Worm (Caenorhabditis elegans) whole organism, L4 larva: ENCODE results near the gene srz-63.

Experiments
- T20F7.1 ChIP-seq: fragments of 200-800 bp; sonication (Bioruptor generic); optimal IDR thresholded peaks from 2 replicates; lab custom pipeline; 2018; ENCODE audit warnings: mild to moderate bottlenecking, missing genetic modification characterization, missing compliant biosample characterization
- T26A8.4 ChIP-seq: fragments of 200-800 bp; sonication (Bioruptor generic); IDR thresholded peaks from 2 replicates; pipeline ENCODE4 v1.3.6; 2022; ENCODE audit warnings: missing genetic modification characterization, missing compliant biosample characterization
- Y48G9A.11 ChIP-seq: fragments of 200-800 bp; sonication (Bioruptor generic); IDR thresholded peaks from 2 replicates; pipeline ENCODE4 v1.3.6; 2022; ENCODE audit warnings: missing genetic modification reagents, missing genetic modification characterization, missing compliant biosample characterization
- Y5F2A.4 ChIP-seq: fragments of 200-800 bp; sonication (Bioruptor generic); optimal IDR thresholded peaks from 2 replicates; lab custom pipeline; 2018; ENCODE audit warnings: mild to moderate bottlenecking, missing genetic modification characterization, missing compliant biosample characterization
- aha-1 ChIP-seq: fragments of 150-350 bp; peaks from one replicate; lab custom pipeline; 2014; ENCODE audit warnings: missing biosample characterization, missing genetic modification characterization
- aly-2 ChIP-seq: sonication (generic microtip); optimal IDR thresholded peaks from 2 replicates; lab custom pipeline; 2018; ENCODE audit warnings: missing biosample characterization, missing genetic modification characterization
- ceh-20 ChIP-seq: fragments of 200-800 bp; sonication (Bioruptor generic); IDR thresholded peaks from 2 replicates; pipeline ENCODE4 v1.3.6; 2022; ENCODE audit warnings: missing genetic modification reagents, missing genetic modification characterization, missing compliant biosample characterization
- ceh-28 ChIP-seq: fragments of 150-350 bp; optimal IDR thresholded peaks from 2 replicates; lab custom pipeline; 2014; ENCODE audit warnings: missing biosample characterization, missing genetic modification reagents, missing genetic modification characterization
- ces-1 ChIP-seq: fragments of 150-350 bp; sonication (generic microtip); optimal IDR thresholded peaks from 4 replicates; lab custom pipeline; 2014; ENCODE audit warnings: missing biosample characterization, missing genetic modification reagents, missing genetic modification characterization
- ctbp-1 ChIP-seq: fragments of 200-800 bp; sonication (Bioruptor generic); IDR thresholded peaks from 2 replicates; pipeline ENCODE4 v1.3.6; 2022; ENCODE audit warnings: missing genetic modification reagents, missing genetic modification characterization, missing compliant biosample characterization
- daf-16 ChIP-seq, 3 experiments: sonication (generic microtip); optimal IDR thresholded peaks; 2 replicates each; lab custom pipeline; 2016 to 2017; ENCODE audit warnings: missing genetic modification characterization in 3 of 3, missing genetic modification reagents in 3 of 3, mild to moderate bottlenecking in 2 of 3, missing compliant biosample characterization in 2 of 3, missing biosample characterization in 1 of 3, moderate library complexity in 1 of 3
- daf-19 ChIP-seq: fragments of 200-800 bp; sonication (Bioruptor generic); conservative IDR thresholded peaks from 2 replicates; pipeline ENCODE4 v1.3.6; 2022; ENCODE audit warnings: missing genetic modification characterization, missing compliant biosample characterization
- dmd-6 ChIP-seq: fragments of 200-800 bp; sonication (Bioruptor generic); IDR thresholded peaks from 2 replicates; pipeline ENCODE4 v1.3.6; 2022; ENCODE audit warnings: missing genetic modification reagents, missing genetic modification characterization, missing compliant biosample characterization
- dmd-9 ChIP-seq: fragments of 200-800 bp; sonication (Bioruptor generic); IDR thresholded peaks from 2 replicates; pipeline ENCODE4 v1.3.6; 2022; ENCODE audit warnings: missing genetic modification reagents, missing genetic modification characterization, missing compliant biosample characterization
- duxl-1 ChIP-seq: sonication (generic microtip); optimal IDR thresholded peaks from 2 replicates; lab custom pipeline; 2016; ENCODE audit warnings: mild to moderate bottlenecking, missing genetic modification characterization, moderate library complexity, missing compliant biosample characterization; ENCODE audit not compliant: poor library complexity
- dve-1 ChIP-seq: sonication (generic microtip); optimal IDR thresholded peaks from 2 replicates; lab custom pipeline; 2017; ENCODE audit warnings: antibody characterized with exemption, mild to moderate bottlenecking, missing genetic modification characterization, missing compliant biosample characterization; ENCODE audit not compliant: insufficient read depth
- egl-43 ChIP-seq: fragments of 200-800 bp; sonication (Bioruptor generic); IDR thresholded peaks from 2 replicates; pipeline ENCODE4 v1.3.6; 2022; ENCODE audit warnings: missing genetic modification reagents, missing genetic modification characterization, missing compliant biosample characterization
- gei-8 ChIP-seq: fragments of 200-800 bp; sonication (Bioruptor generic); optimal IDR thresholded peaks from 2 replicates; lab custom pipeline; 2018; ENCODE audit warnings: mild to moderate bottlenecking, missing genetic modification characterization, missing compliant biosample characterization
- hif-1 ChIP-seq, 2 experiments: sonication (generic microtip); optimal IDR thresholded peaks; 2 replicates each; lab custom pipeline; 2016 to 2017; ENCODE audit warnings: missing compliant biosample characterization in 2 of 2, missing genetic modification characterization in 2 of 2, missing genetic modification reagents in 2 of 2, missing genotype in 2 of 2, mild to moderate bottlenecking in 1 of 2
- lin-1 ChIP-seq: fragments of 200-800 bp; sonication (Bioruptor generic); IDR thresholded peaks from 2 replicates; pipeline ENCODE4 v1.3.6; 2022; ENCODE audit warnings: missing genetic modification reagents, missing genetic modification characterization, missing compliant biosample characterization
- lin-13 ChIP-seq: fragments of 150-350 bp; optimal IDR thresholded peaks from 2 replicates; lab custom pipeline; 2014; ENCODE audit warnings: missing biosample characterization, missing genetic modification reagents, missing genetic modification characterization
- lin-15B ChIP-seq: fragments of 150-350 bp; sonication (generic microtip); optimal IDR thresholded peaks from 3 replicates; lab custom pipeline; 2014; ENCODE audit warnings: missing biosample characterization, missing genetic modification characterization
- lin-29 ChIP-seq: fragments of 200-800 bp; sonication (Bioruptor generic); IDR thresholded peaks from 2 replicates; pipeline ENCODE4 v1.3.6; 2022; ENCODE audit warnings: missing genetic modification reagents, missing genetic modification characterization, missing compliant biosample characterization
- lin-39 ChIP-seq: fragments of 150-350 bp; optimal IDR thresholded peaks from 2 replicates; lab custom pipeline; 2014; ENCODE audit warnings: missing biosample characterization, missing genetic modification reagents, missing genetic modification characterization
- lir-3 ChIP-seq: sonication (generic microtip); optimal IDR thresholded peaks from 2 replicates; lab custom pipeline; 2016; ENCODE audit warnings: mild to moderate bottlenecking, missing genetic modification characterization, missing compliant biosample characterization
- lsy-2 ChIP-seq, 2 experiments: fragments of 150-350 bp in 1 of 2; sonication (generic microtip) in 1 of 2; optimal IDR thresholded peaks; 2 replicates each; lab custom pipeline; 2014 to 2017; ENCODE audit warnings: missing biosample characterization in 2 of 2, missing genetic modification characterization in 2 of 2
- mdt-29 ChIP-seq: fragments of 200-800 bp; sonication (Bioruptor generic); IDR thresholded peaks from 2 replicates; pipeline ENCODE4 v1.3.6; 2022; ENCODE audit warnings: missing genetic modification reagents, missing genetic modification characterization, missing compliant biosample characterization
- mep-1 ChIP-seq: fragments of 150-350 bp; sonication (generic microtip); optimal IDR thresholded peaks from 3 replicates; lab custom pipeline; 2014; ENCODE audit warnings: missing biosample characterization, missing genetic modification characterization
- mxl-2 ChIP-seq: fragments of 200-800 bp; sonication (Bioruptor generic); conservative IDR thresholded peaks from 2 replicates; pipeline ENCODE4 v1.3.6; 2022; ENCODE audit warnings: missing genetic modification reagents, missing genetic modification characterization, missing compliant biosample characterization
- nhr-102 ChIP-seq: sonication (generic microtip); optimal IDR thresholded peaks from 2 replicates; lab custom pipeline; 2016; ENCODE audit warnings: mild to moderate bottlenecking, missing genetic modification characterization, moderate library complexity, missing compliant biosample characterization
- nhr-111 ChIP-seq: fragments of 200-800 bp; sonication (Bioruptor generic); optimal IDR thresholded peaks from 2 replicates; lab custom pipeline; 2018; ENCODE audit warnings: mild to moderate bottlenecking, missing genetic modification characterization, missing compliant biosample characterization
- nhr-28 ChIP-seq: fragments of 150-350 bp; optimal IDR thresholded peaks from 2 replicates; lab custom pipeline; 2014; ENCODE audit warnings: missing biosample characterization, missing genetic modification characterization
- nhr-41 ChIP-seq: fragments of 200-800 bp; sonication (Bioruptor generic); IDR thresholded peaks from 2 replicates; pipeline ENCODE4 v1.3.6; 2022; ENCODE audit warnings: missing genetic modification reagents, missing genetic modification characterization, missing compliant biosample characterization
- nhr-77 ChIP-seq: fragments of 150-350 bp; optimal IDR thresholded peaks from 2 replicates; lab custom pipeline; 2014; ENCODE audit warnings: missing biosample characterization, missing genetic modification characterization
- set-16 ChIP-seq: fragments of 200-800 bp; sonication (Bioruptor generic); IDR thresholded peaks from 2 replicates; pipeline ENCODE4 v1.3.6; 2022; ENCODE audit warnings: missing genetic modification reagents, missing genetic modification characterization, missing compliant biosample characterization
- snpc-1.2 ChIP-seq: fragments of 200-800 bp; sonication (Bioruptor generic); IDR thresholded peaks from 2 replicates; pipeline ENCODE4 v1.3.6; 2022; ENCODE audit warnings: missing genetic modification reagents, missing genetic modification characterization, missing compliant biosample characterization
- snpc-4 ChIP-seq: fragments of 150-350 bp; optimal IDR thresholded peaks from 2 replicates; lab custom pipeline; 2014; ENCODE audit warnings: missing biosample characterization, missing genetic modification characterization
- spr-3 ChIP-seq: fragments of 200-800 bp; sonication (Bioruptor generic); optimal IDR thresholded peaks from 2 replicates; lab custom pipeline; 2018; ENCODE audit warnings: mild to moderate bottlenecking, missing genetic modification characterization, missing compliant biosample characterization
- unc-130 ChIP-seq: sonication (generic microtip); optimal IDR thresholded peaks from 2 replicates; lab custom pipeline; 2016; ENCODE audit warnings: missing genetic modification reagents, missing genetic modification characterization, missing compliant biosample characterization
- unc-39 ChIP-seq: sonication (generic microtip); optimal IDR thresholded peaks from 2 replicates; lab custom pipeline; 2017; ENCODE audit warnings: missing biosample characterization, missing genetic modification characterization
- unc-62 ChIP-seq, 3 experiments: fragments of 150-350 bp in 1 of 3; sonication (generic microtip); optimal IDR thresholded peaks in 2 of 3; peaks in 1 of 3; 1 replicate in 1 of 3; 2 replicates in 2 of 3; lab custom pipeline; 2014 to 2017; ENCODE audit warnings: missing biosample characterization in 3 of 3, missing genetic modification characterization in 3 of 3, missing genetic modification reagents in 3 of 3, missing genotype in 1 of 3
- vab-7 ChIP-seq: fragments of 200-800 bp; sonication (Bioruptor generic); IDR thresholded peaks from 2 replicates; pipeline ENCODE4 v1.3.6; 2022; ENCODE audit warnings: missing genetic modification reagents, missing genetic modification characterization, missing compliant biosample characterization
- zfp-3 ChIP-seq: fragments of 200-800 bp; sonication (Bioruptor generic); conservative IDR thresholded peaks from 2 replicates; pipeline ENCODE4 v1.3.6; 2022; ENCODE audit warnings: missing genetic modification reagents, missing genetic modification characterization, missing compliant biosample characterization
- zip-11 ChIP-seq: fragments of 200-800 bp; sonication (Bioruptor generic); IDR thresholded peaks from 2 replicates; pipeline ENCODE4 v1.3.6; 2022; ENCODE audit warnings: missing genetic modification characterization, missing compliant biosample characterization
- zip-2 ChIP-seq: fragments of 150-350 bp; optimal IDR thresholded peaks from 2 replicates; lab custom pipeline; 2014; ENCODE audit warnings: missing biosample characterization, missing genetic modification characterization
- ztf-11 ChIP-seq: fragments of 150-350 bp; optimal IDR thresholded peaks from 2 replicates; lab custom pipeline; 2014; ENCODE audit warnings: missing biosample characterization, missing genetic modification characterization

The srz-63 gene

ce11 chrII:1278350-1278749, at the start of gene srz-63:
TSS of gene srz-63 (plus strand) at chrII:1278650.
- TF ChIP-seq aha-1 = peak; percentile 18

ce11 chrII:1228943-1229342, 49.5 kb upstream of the srz-63 start:
- TF ChIP-seq dmd-6 (GFP tag; lab: Robert Waterston, UW) (no peak), set-16 (GFP tag; lab: Robert Waterston, UW) (peak; percentile 57; the same call in 1 of the 2 replicates), ztf-11 (tag; lab: Kevin White, UChicago) (no peak), unc-62 (GFP tag; optimal IDR thresholded peaks at IDR 0.05 in 1 of 2; lab: Kevin White, UChicago) (peak in 1 of 2 experiments; percentile 92), unc-62 (tag; optimal IDR thresholded peaks at IDR 0.05; lab: Kevin White, UChicago) (no peak)
- TF ChIP-seq, all 104 proteins: peak for 2

ce11 chrII:1232967-1233366, 45.5 kb upstream of the srz-63 start:
- TF ChIP-seq vab-7 = no peak
- peak; percentile 13 for TF ChIP-seq dve-1 (tag; lab: Kevin White, UChicago)
- TF ChIP-seq T20F7.1 (GFP tag; lab: Kevin White, UChicago) = no peak
- no peak for TF ChIP-seq unc-130 (GFP tag; lab: Kevin White, UChicago)
- TF ChIP-seq ceh-28 (tag; lab: Kevin White, UChicago) = no peak
- no peak for TF ChIP-seq aly-2 (tag; lab: Kevin White, UChicago)
- TF ChIP-seq hif-1 (tag; optimal IDR thresholded peaks at IDR 0.05; lab: Kevin White, UChicago) = no peak
- no peak for TF ChIP-seq lin-1
- no peak for TF ChIP-seq snpc-1.2 (GFP tag; lab: Robert Waterston, UW)
- TF ChIP-seq Y48G9A.11 (GFP tag; lab: Robert Waterston, UW) = no peak
- TF ChIP-seq mdt-29 (GFP tag; lab: Robert Waterston, UW) = no peak
- no peak for TF ChIP-seq Y5F2A.4 (GFP tag; lab: Kevin White, UChicago)
- TF ChIP-seq lin-13 (GFP tag; lab: Kevin White, UChicago) = no peak
- no peak for TF ChIP-seq daf-16 (GFP tag; optimal IDR thresholded peaks at IDR 0.05; lab: Kevin White, UChicago)
- peak; percentile 24 for TF ChIP-seq daf-16 (tag; optimal IDR thresholded peaks at IDR 0.05; lab: Kevin White, UChicago)
- TF ChIP-seq dmd-6 (GFP tag; lab: Robert Waterston, UW) = no peak
- TF ChIP-seq T26A8.4 (GFP tag; lab: Robert Waterston, UW) = 0 out of 2 replicates have a peak, but pooled peaks have one; percentile 22
- TF ChIP-seq lsy-2 (tag; optimal IDR thresholded peaks at IDR 0.05; lab: Kevin White, UChicago) = no peak
- TF ChIP-seq nhr-102 (tag; lab: Kevin White, UChicago) = peak; percentile 42
- TF ChIP-seq lin-29 (GFP tag; lab: Robert Waterston, UW) = no peak
- no peak for TF ChIP-seq nhr-28 (tag; lab: Kevin White, UChicago)
- no peak for TF ChIP-seq aha-1
- TF ChIP-seq lin-39 = no peak
- TF ChIP-seq nhr-41 (GFP tag; lab: Robert Waterston, UW) = no peak
- TF ChIP-seq nhr-77 (tag; lab: Kevin White, UChicago) = no peak
- TF ChIP-seq ces-1 (GFP tag; lab: Kevin White, UChicago) = no peak
- TF ChIP-seq gei-8 (GFP tag; lab: Kevin White, UChicago) = no peak
- no peak for TF ChIP-seq zip-11 (GFP tag; lab: Robert Waterston, UW)
- TF ChIP-seq nhr-111 (GFP tag; lab: Kevin White, UChicago) = no peak
- no peak for TF ChIP-seq zfp-3
- TF ChIP-seq spr-3 (GFP tag; lab: Kevin White, UChicago) = no peak
- TF ChIP-seq unc-39 (tag; lab: Kevin White, UChicago) = no peak
- TF ChIP-seq ctbp-1 (GFP tag; lab: Robert Waterston, UW) = no peak
- TF ChIP-seq egl-43 (GFP tag; lab: Robert Waterston, UW) = no peak
- TF ChIP-seq lin-15B = no peak
- TF ChIP-seq dmd-9 (GFP tag; lab: Robert Waterston, UW) = no peak
- no peak for TF ChIP-seq unc-62 (GFP tag; optimal IDR thresholded peaks at IDR 0.05 in 1 of 2; lab: Kevin White, UChicago)
- TF ChIP-seq unc-62 (tag; optimal IDR thresholded peaks at IDR 0.05; lab: Kevin White, UChicago) = no peak
- no peak for TF ChIP-seq mxl-2 (GFP tag; lab: Robert Waterston, UW)
- TF ChIP-seq ztf-11 (tag; lab: Kevin White, UChicago) = no peak
- no peak for TF ChIP-seq lir-3 (tag; lab: Kevin White, UChicago)
- no peak for TF ChIP-seq daf-19 (GFP tag; lab: Robert Waterston, UW)
- TF ChIP-seq ceh-20 (GFP tag; lab: Robert Waterston, UW) = no peak
- TF ChIP-seq mep-1 (tag; lab: Kevin White, UChicago) = no peak
- no peak for TF ChIP-seq snpc-4 (tag; lab: Kevin White, UChicago)
- peak; percentile 9 for TF ChIP-seq zip-2 (tag; lab: Kevin White, UChicago)
- no peak for TF ChIP-seq duxl-1 (tag; lab: Kevin White, UChicago)
